Fruit fly (Drosophila melanogaster) whole organism, larva: Measurements from ENCODE around the gene x16.

ENCODE experiments used
- noc ChIP-seq: fragments of 200-800 bp; sonication (Bioruptor generic); optimal IDR thresholded peaks from 3 replicates; lab custom pipeline; 2019; ENCODE audit warnings: missing biosample characterization, mild to moderate bottlenecking, missing genetic modification characterization, moderate library complexity

Gene x16

dm6 chr2L:6868178-6868867, 51.7 kb downstream of the x16 start:
- TF ChIP-seq noc (tag; lab: Kevin White, UChicago): peak; percentile 90
